In genomic region chr3R:22550306-22550812, dm6 we compare ENCODE assay signal across 3 fruit fly cellular contexts.
TF ChIP-seq lines count a peak whose summit lies in the region.

bond (plus strand) TSS chr3R:22550680.

- TF ChIP-seq CTCF in whole organism, embryonic (GFP tag; optimal IDR thresholded peaks at IDR 0.05; lab: Kevin White, UChicago): no peak

TF ChIP-seq in whole organism, adult, 20 proteins besides CTCF, POLR2A, EP300 and RAD21:
- TF ChIP-seq tj (GFP tag; optimal IDR thresholded peaks at IDR 0.05; lab: Kevin White, UChicago): peak; percentile 87
- TF ChIP-seq cnc (optimal IDR thresholded peaks at IDR 0.05; lab: Kevin White, UChicago): no peak
- TF ChIP-seq toe (GFP tag; optimal IDR thresholded peaks at IDR 0.05; lab: Kevin White, UChicago): no peak

TF ChIP-seq in whole organism, embryonic, 481 proteins besides CTCF, POLR2A, EP300 and RAD21:
- TF ChIP-seq CG7357 (GFP tag; IDR thresholded peaks at IDR 0.05; lab: Robert Waterston, UW) (no peak), slbo (GFP tag; IDR thresholded peaks at IDR 0.05; lab: Robert Waterston, UW) (0 out of 2 replicates have a peak, but pooled peaks have one; percentile 4), Dll (GFP tag; IDR thresholded peaks at IDR 0.05; lab: Robert Waterston, UW; ENCODE audit: partially characterized antibody) (no peak), lilli (GFP tag; optimal IDR thresholded peaks at IDR 0.05; lab: Kevin White, UChicago) (no peak), Chrac-16 (GFP tag; optimal IDR thresholded peaks at IDR 0.05; lab: Kevin White, UChicago) (no peak), psq (GFP tag; optimal IDR thresholded peaks at IDR 0.05; lab: Kevin White, UChicago) (no peak), fd64A (GFP tag; optimal IDR thresholded peaks at IDR 0.05; lab: Kevin White, UChicago) (no peak), Deaf1 (tag; optimal IDR thresholded peaks at IDR 0.05; lab: Kevin White, UChicago) (peak; percentile 32), CG16813 (GFP tag; IDR thresholded peaks at IDR 0.05; lab: Robert Waterston, UW; ENCODE audit: partially characterized antibody) (0 out of 3 replicates have a peak, but pooled peaks have one; percentile 17), gsb (GFP tag; IDR thresholded peaks at IDR 0.05; lab: Robert Waterston, UW) (0 out of 2 replicates have a peak, but pooled peaks have one; percentile 19), Neu2 (GFP tag; optimal IDR thresholded peaks at IDR 0.05; lab: Kevin White, UChicago; ENCODE audit: borderline replicate concordance) (no peak), gce (GFP tag; IDR thresholded peaks at IDR 0.05; lab: Robert Waterston, UW) (no peak), Adf1 (GFP tag; IDR thresholded peaks at IDR 0.05; lab: Robert Waterston, UW) (peak; percentile 93), chinmo (GFP tag; IDR thresholded peaks at IDR 0.05; lab: Robert Waterston, UW; ENCODE audit: partially characterized antibody) (0 out of 4 replicates have a peak, but pooled peaks have one; percentile 64)

TF ChIP-seq in whole organism, prepupa, 60 proteins besides CTCF, POLR2A, EP300 and RAD21:
- no peak for TF ChIP-seq vri (GFP tag; optimal IDR thresholded peaks at IDR 0.05; lab: Kevin White, UChicago)
- peak; percentile 12 for TF ChIP-seq fkh (GFP tag; optimal IDR thresholded peaks at IDR 0.05; lab: Kevin White, UChicago)
- TF ChIP-seq Eip78C (GFP tag; lab: Kevin White, UChicago): peak; percentile 44
